Fruit fly (Drosophila melanogaster) Kc167 (cell line): Measurements from ENCODE around the gene Eig71Eg.

ENCODE experiments used
- Sin3A ChIP-seq: fragments of >200 bp; optimal IDR thresholded peaks from 2 replicates; lab custom pipeline; 2018; ENCODE audit warnings: missing external identifiers
- psq ChIP-seq: fragments of >200 bp; optimal IDR thresholded peaks from 2 replicates; lab custom pipeline; 2017; ENCODE audit warnings: missing external identifiers

DNA sequence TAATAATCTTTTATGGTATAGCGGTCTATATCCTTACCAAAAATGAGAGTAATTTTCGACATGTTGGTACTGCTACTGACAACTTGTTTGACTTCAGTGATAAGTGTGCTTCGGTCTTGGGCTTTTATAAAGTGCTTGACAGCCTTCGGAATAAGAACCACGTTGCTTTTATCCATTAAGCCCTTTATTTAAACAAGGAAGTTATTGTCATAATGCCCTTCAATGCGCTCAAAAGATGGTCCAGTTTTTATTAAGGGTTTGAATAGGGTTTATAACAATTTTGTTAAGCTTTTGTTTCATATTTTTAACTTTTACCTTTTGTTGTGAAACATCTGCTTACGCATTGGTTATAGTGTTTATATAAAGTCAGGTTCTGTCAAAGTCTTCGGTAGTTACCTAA lies 5.3 kb upstream of the Eig71Eg start, which contains the start of the genes Eig71Ec and Eig71Ed:
- TF ChIP-seq psq (lab: Kevin White, UChicago): no peak
- no peak for TF ChIP-seq Sin3A (lab: Kevin White, UChicago)
